Worm (Caenorhabditis elegans): ENCODE measurements around the gene stg-2.
A peak's percentile ranks its signal among the peaks of the same experiment; 100 is the strongest.

The stg-2 gene

ce11 chrX:8640654-8641053 is 3.1 kb downstream of the stg-2 start (continued):
- peak; percentile 65 for TF ChIP-seq ceh-44 (GFP tag; IDR thresholded peaks at IDR 0.05)
- 0 out of 2 replicates have a peak, but pooled peaks have one; percentile 40 for TF ChIP-seq ctbp-1 (GFP tag; IDR thresholded peaks at IDR 0.05)
- TF ChIP-seq hlh-11 (tag; optimal IDR thresholded peaks at IDR 0.05), result no peak
- TF ChIP-seq daf-16 (GFP tag; optimal IDR thresholded peaks at IDR 0.05), result peak; percentile 9 to 81
- peak; percentile 57 for TF ChIP-seq daf-16 (tag; optimal IDR thresholded peaks at IDR 0.05)
- TF ChIP-seq hif-1 (tag; optimal IDR thresholded peaks at IDR 0.05), result no peak
- TF ChIP-seq Y105C5A.15 (GFP tag; IDR thresholded peaks at IDR 0.05), result no peak
- no peak for TF ChIP-seq dpl-1 (GFP tag; optimal IDR thresholded peaks at IDR 0.05)
- no peak for TF ChIP-seq ztf-7 (tag; optimal IDR thresholded peaks at IDR 0.05)
- TF ChIP-seq F49E8.2 (tag; optimal IDR thresholded peaks at IDR 0.05; ENCODE audit: borderline replicate concordance), result peak; percentile 50
- TF ChIP-seq ceh-28 (tag; optimal IDR thresholded peaks at IDR 0.05), result no peak
- TF ChIP-seq nhr-77 (tag; optimal IDR thresholded peaks at IDR 0.05), result no peak
- no peak for TF ChIP-seq unc-39 (tag; optimal IDR thresholded peaks at IDR 0.05)

- peak; percentile 38; the same call in 1 of the 2 replicates for TF ChIP-seq nhr-42 (GFP tag; IDR thresholded peaks at IDR 0.05)
- no peak for TF ChIP-seq mep-1 (tag; optimal IDR thresholded peaks at IDR 0.05)
- peak; percentile 93 for TF ChIP-seq F26F4.8 (GFP tag; conservative IDR thresholded peaks at IDR 0.05)
- peak in 1 of 2 experiments; percentile 84 for TF ChIP-seq daf-16 (GFP tag; optimal IDR thresholded peaks at IDR 0.05)
- peak; percentile 13 for TF ChIP-seq daf-16 (tag; optimal IDR thresholded peaks at IDR 0.05)
- TF ChIP-seq pha-4 (GFP tag; IDR thresholded peaks at IDR 0.05), result peak; percentile 64
- no peak for TF ChIP-seq pha-4 (tag; optimal IDR thresholded peaks at IDR 0.05)
- no peak for TF ChIP-seq ceh-62 (tag; optimal IDR thresholded peaks at IDR 0.05)
- TF ChIP-seq daf-19 (GFP tag; conservative IDR thresholded peaks at IDR 0.05), result peak; percentile 77; the same call in 1 of the 2 replicates
- TF ChIP-seq madf-5 (GFP tag; IDR thresholded peaks at IDR 0.05), result peak; percentile 10 to 75; a peak in 2 of 4 replicates
- TF ChIP-seq F10B5.3 (tag; optimal IDR thresholded peaks at IDR 0.05), result peak; percentile 39
- TF ChIP-seq nhr-102 (tag; optimal IDR thresholded peaks at IDR 0.05), result peak; percentile 55
- peak; percentile 25 for TF ChIP-seq ceh-32 (tag; optimal IDR thresholded peaks at IDR 0.05; ENCODE audit: poor library complexity)
- TF ChIP-seq spr-1 (tag; optimal IDR thresholded peaks at IDR 0.05), result peak; percentile 53
- peak; percentile 88 for TF ChIP-seq F44E2.7 (GFP tag; IDR thresholded peaks at IDR 0.05)
- TF ChIP-seq lim-7 (GFP tag; IDR thresholded peaks at IDR 0.05), result peak; percentile 62
- peak; percentile 85 for TF ChIP-seq snpc-1.2 (GFP tag; IDR thresholded peaks at IDR 0.05)
- TF ChIP-seq Y48G9A.11 (GFP tag; IDR thresholded peaks at IDR 0.05), result peak; percentile 55; the same call in 1 of the 2 replicates
- peak; percentile 24 for TF ChIP-seq hlh-30 (tag; optimal IDR thresholded peaks at IDR 0.05; ENCODE audit: insufficient read depth)
- TF ChIP-seq spr-3 (GFP tag; optimal IDR thresholded peaks at IDR 0.05), result peak; percentile 57
- TF ChIP-seq zip-2 (tag; optimal IDR thresholded peaks at IDR 0.05), result peak; percentile 45
- TF ChIP-seq ZK337.2 (GFP tag; IDR thresholded peaks at IDR 0.05), result peak; percentile 55; the same call in 1 of the 2 replicates
- peak; percentile 67 for TF ChIP-seq arid-1 (GFP tag; conservative IDR thresholded peaks at IDR 0.05)
- no peak for TF ChIP-seq sdz-12 (GFP tag; optimal IDR thresholded peaks at IDR 0.05)
- peak; percentile 48; the same call in 1 of the 2 replicates for TF ChIP-seq php-3 (GFP tag; IDR thresholded peaks at IDR 0.05)
- TF ChIP-seq hmg-1.1 (GFP tag; IDR thresholded peaks at IDR 0.05), result peak; percentile 39; the same call in 1 of the 2 replicates
- TF ChIP-seq zfp-2 (tag; optimal IDR thresholded peaks at IDR 0.05), result no peak
- 0 out of 2 replicates have a peak, but pooled peaks have one; percentile 25 for TF ChIP-seq ceh-44 (GFP tag; IDR thresholded peaks at IDR 0.05)
- TF ChIP-seq mes-2 (tag; optimal IDR thresholded peaks at IDR 0.05; ENCODE audit: poor library complexity, severe bottlenecking), result peak; percentile 56
- TF ChIP-seq dmd-6 (GFP tag; IDR thresholded peaks at IDR 0.05), result peak; percentile 13; the same call in 1 of the 2 replicates
- 0 out of 2 replicates have a peak, but pooled peaks have one; percentile 11 for TF ChIP-seq nhr-41 (GFP tag; IDR thresholded peaks at IDR 0.05)
- no peak for TF ChIP-seq aly-2 (tag; optimal IDR thresholded peaks at IDR 0.05)
- no peak; the same call in 1 of the 2 replicates for TF ChIP-seq dmd-8 (GFP tag; IDR thresholded peaks at IDR 0.05)
- TF ChIP-seq vab-7 (GFP tag; IDR thresholded peaks at IDR 0.05), result 0 out of 2 replicates have a peak, but pooled peaks have one; percentile 7
- TF ChIP-seq aha-1 (tag), result peak; percentile 79
- peak; percentile 43 for TF ChIP-seq nhr-48 (tag; optimal IDR thresholded peaks at IDR 0.05)
- TF ChIP-seq lir-3 (tag; optimal IDR thresholded peaks at IDR 0.05), result peak; percentile 80
- TF ChIP-seq lin-1 (GFP tag; IDR thresholded peaks at IDR 0.05), result no peak
- TF ChIP-seq ctbp-1 (GFP tag; IDR thresholded peaks at IDR 0.05), result peak; percentile 62; the same call in 1 of the 2 replicates
These were observed 5.0 kb downstream of the stg-2 start for ce11 chrX:8638679-8639184.

Data from whole organism, L4 larva.